Fruit fly (Drosophila melanogaster) whole organism, embryonic: ENCODE results near the gene dsd.

Experiments used
- CG10321 ChIP-seq: fragments of 200-800 bp; sonication (Bioruptor generic); IDR thresholded peaks from 2 replicates; pipeline ENCODE4 v1.3.6; 2022; ENCODE audit warnings: missing biosample characterization, missing genetic modification characterization
- CG10543 ChIP-seq: fragments of 200-800 bp; sonication (Bioruptor generic); optimal IDR thresholded peaks from 3 replicates; lab custom pipeline; 2017; ENCODE audit warnings: missing biosample characterization, mild to moderate bottlenecking, missing genetic modification characterization, moderate library complexity
- CG11093 ChIP-seq: fragments of 200-800 bp; sonication (Bioruptor generic); IDR thresholded peaks from 3 replicates; pipeline ENCODE4 v1.3.6; 2022; ENCODE audit warnings: missing biosample characterization, missing genetic modification characterization
- CG12769 ChIP-seq: fragments of 200-800 bp; sonication (Bioruptor generic); optimal IDR thresholded peaks from 2 replicates; lab custom pipeline; 2019; ENCODE audit warnings: missing biosample characterization, mild to moderate bottlenecking, missing genetic modification characterization, moderate library complexity
- CG14050 ChIP-seq: fragments of 200-800 bp; sonication (Bioruptor generic); IDR thresholded peaks from 3 replicates; pipeline ENCODE4 v1.3.6; 2022; ENCODE audit warnings: missing biosample characterization, missing genetic modification characterization
- CG15514 ChIP-seq: fragments of 200-800 bp; sonication (Bioruptor generic); optimal IDR thresholded peaks from 3 replicates; lab custom pipeline; 2017; ENCODE audit warnings: missing biosample characterization, missing genetic modification characterization, mild to moderate bottlenecking, moderate library complexity, missing genetic modification reagents
- CG17186 ChIP-seq: fragments of 200-800 bp; sonication (Bioruptor generic); optimal IDR thresholded peaks from 3 replicates; lab custom pipeline; 2017; ENCODE audit warnings: missing biosample characterization, missing genetic modification reagents, missing genetic modification characterization
- CG1832 ChIP-seq: fragments of 200-800 bp; sonication (Bioruptor generic); optimal IDR thresholded peaks from 2 replicates; lab custom pipeline; 2017; ENCODE audit warnings: missing biosample characterization, mild to moderate bottlenecking, missing genetic modification characterization, inconsistent platforms
- CG2120 ChIP-seq: fragments of 200-800 bp; sonication (Bioruptor generic); optimal IDR thresholded peaks from 3 replicates; lab custom pipeline; 2016; ENCODE audit warnings: missing biosample characterization, missing genetic modification characterization
- CG30431 ChIP-seq: fragments of 200-800 bp; sonication (Bioruptor generic); optimal IDR thresholded peaks from 2 replicates; lab custom pipeline; 2017; ENCODE audit warnings: missing biosample characterization, missing genetic modification characterization
- CG3163 ChIP-seq: fragments of 200-800 bp; sonication (Bioruptor generic); optimal IDR thresholded peaks from 3 replicates; lab custom pipeline; 2016; ENCODE audit warnings: missing biosample characterization, missing genetic modification characterization
- CG34376 ChIP-seq: fragments of 200-800 bp; sonication (Bioruptor generic); optimal IDR thresholded peaks from 2 replicates; lab custom pipeline; 2018; ENCODE audit warnings: missing biosample characterization, mild to moderate bottlenecking, missing genetic modification characterization
- CG6272 ChIP-seq: fragments of 200-800 bp; sonication (Bioruptor generic); IDR thresholded peaks from 2 replicates; pipeline ENCODE4 v1.3.6; 2022; ENCODE audit warnings: missing biosample characterization, missing genetic modification characterization
- CG6813 ChIP-seq: fragments of 200-800 bp; sonication (Bioruptor generic); optimal IDR thresholded peaks from 2 replicates; lab custom pipeline; 2017; ENCODE audit warnings: missing biosample characterization, missing genetic modification characterization, mild to moderate bottlenecking, moderate library complexity, missing genetic modification reagents
- CG7556 ChIP-seq: fragments of 200-800 bp; sonication (Bioruptor generic); optimal IDR thresholded peaks from 2 replicates; lab custom pipeline; 2017; ENCODE audit warnings: missing biosample characterization, mild to moderate bottlenecking, missing genetic modification characterization
- CG7963 ChIP-seq: fragments of 200-800 bp; sonication (Bioruptor generic); IDR thresholded peaks from 3 replicates; pipeline ENCODE4 v1.3.6; 2022; ENCODE audit warnings: missing biosample characterization, missing genetic modification characterization; ENCODE audit not compliant: partially characterized antibody
- CG7987 ChIP-seq: fragments of 200-800 bp; sonication (Bioruptor generic); optimal IDR thresholded peaks from 2 replicates; lab custom pipeline; 2018; ENCODE audit warnings: missing biosample characterization, mild to moderate bottlenecking, missing genetic modification characterization, moderate library complexity
- CG8281 ChIP-seq: fragments of 200-800 bp; sonication (Bioruptor generic); optimal IDR thresholded peaks from 2 replicates; lab custom pipeline; 2018; ENCODE audit warnings: missing biosample characterization, mild to moderate bottlenecking, missing genetic modification characterization, moderate library complexity
- CG8359 ChIP-seq: fragments of 200-800 bp; sonication (Bioruptor generic); optimal IDR thresholded peaks from 2 replicates; lab custom pipeline; 2017; ENCODE audit warnings: missing biosample characterization, mild to moderate bottlenecking, missing genetic modification characterization, borderline replicate concordance
- CG9932 ChIP-seq: fragments of 200-800 bp; sonication (Bioruptor generic); IDR thresholded peaks from 2 replicates; pipeline ENCODE4 v1.3.6; 2022; ENCODE audit warnings: missing biosample characterization, missing genetic modification characterization
- Camta ChIP-seq: fragments of 200-800 bp; sonication (Bioruptor generic); optimal IDR thresholded peaks from 2 replicates; lab custom pipeline; 2016; ENCODE audit warnings: missing biosample characterization, missing genetic modification characterization
- D ChIP-seq, 2 experiments: fragments of 200-800 bp in 1 of 2; fragments of >200 bp in 1 of 2; sonication (Bioruptor generic) in 1 of 2; optimal IDR thresholded peaks; 2 replicates in 1 of 2; 3 replicates in 1 of 2; lab custom pipeline; 2017; ENCODE audit warnings: mild to moderate bottlenecking in 1 of 2, missing biosample characterization in 1 of 2, missing genetic modification characterization in 1 of 2, missing genetic modification reagents in 1 of 2
- Dref ChIP-seq: fragments of 200-800 bp; sonication (Bioruptor generic); IDR thresholded peaks from 2 replicates; pipeline ENCODE4 v1.3.6; 2022; ENCODE audit warnings: missing biosample characterization, missing genetic modification characterization
- ERR ChIP-seq: fragments of 200-800 bp; sonication (Bioruptor generic); optimal IDR thresholded peaks from 2 replicates; lab custom pipeline; 2016; ENCODE audit warnings: missing biosample characterization, missing genetic modification characterization
- Ets65A ChIP-seq: fragments of 200-800 bp; sonication (Bioruptor generic); peaks from one replicate; lab custom pipeline; 2016; ENCODE audit warnings: missing biosample characterization, missing genetic modification characterization
- Gsc ChIP-seq: fragments of 200-800 bp; sonication (Bioruptor generic); IDR thresholded peaks from 2 replicates; pipeline ENCODE4 v1.3.6; 2022; ENCODE audit warnings: missing biosample characterization, missing genetic modification characterization
- MESR4 ChIP-seq: fragments of 200-800 bp; sonication (Bioruptor generic); optimal IDR thresholded peaks from 2 replicates; lab custom pipeline; 2018; ENCODE audit warnings: missing biosample characterization, mild to moderate bottlenecking, missing genetic modification characterization, moderate library complexity
- MTF-1 ChIP-seq: fragments of 200-800 bp; sonication (Bioruptor generic); optimal IDR thresholded peaks from 2 replicates; lab custom pipeline; 2018; ENCODE audit warnings: missing biosample characterization, mild to moderate bottlenecking, missing genetic modification characterization, borderline replicate concordance
- Nf-YA ChIP-seq: fragments of 200-800 bp; sonication (Bioruptor generic); IDR thresholded peaks from 2 replicates; pipeline ENCODE4 v1.3.6; 2022; ENCODE audit warnings: missing biosample characterization, missing genetic modification characterization
- Nf-YB ChIP-seq: fragments of 200-800 bp; sonication (Bioruptor generic); optimal IDR thresholded peaks from 3 replicates; lab custom pipeline; 2019; ENCODE audit warnings: missing biosample characterization, mild to moderate bottlenecking, missing genetic modification characterization, moderate library complexity
- NfI ChIP-seq: fragments of 200-800 bp; sonication (Bioruptor generic); optimal IDR thresholded peaks from 3 replicates; lab custom pipeline; 2018; ENCODE audit warnings: missing biosample characterization, mild to moderate bottlenecking, missing genetic modification characterization, moderate library complexity
- Oli ChIP-seq: fragments of 200-800 bp; sonication (Bioruptor generic); optimal IDR thresholded peaks from 2 replicates; lab custom pipeline; 2018; ENCODE audit warnings: missing biosample characterization, mild to moderate bottlenecking, missing genetic modification characterization, moderate library complexity
- Side ChIP-seq: fragments of 200-800 bp; sonication (Bioruptor generic); optimal IDR thresholded peaks from 2 replicates; lab custom pipeline; 2016; ENCODE audit warnings: missing biosample characterization, missing genetic modification characterization
- Sin3A ChIP-seq: fragments of >200 bp; optimal IDR thresholded peaks from 2 replicates; lab custom pipeline; 2018
- Sox102F ChIP-seq: fragments of 200-800 bp; sonication (Bioruptor generic); optimal IDR thresholded peaks from 2 replicates; lab custom pipeline; 2018; ENCODE audit warnings: missing biosample characterization, mild to moderate bottlenecking, missing genetic modification characterization, moderate library complexity
- Sry-δ ChIP-seq: fragments of 200-800 bp; sonication (Bioruptor generic); optimal IDR thresholded peaks from 2 replicates; lab custom pipeline; 2016; ENCODE audit warnings: missing biosample characterization, missing genetic modification characterization
- corto ChIP-seq: fragments of 200-800 bp; sonication (Bioruptor generic); optimal IDR thresholded peaks from 2 replicates; lab custom pipeline; 2016; ENCODE audit warnings: missing biosample characterization, mild to moderate bottlenecking, missing genetic modification characterization, moderate library complexity
- dysf ChIP-seq: fragments of 200-800 bp; sonication (Bioruptor generic); IDR thresholded peaks from 3 replicates; pipeline ENCODE4 v1.3.6; 2022; ENCODE audit warnings: missing biosample characterization, missing genetic modification characterization
- emc ChIP-seq: fragments of 200-800 bp; sonication (Bioruptor generic); optimal IDR thresholded peaks from 2 replicates; lab custom pipeline; 2016; ENCODE audit warnings: missing biosample characterization, missing genetic modification characterization
- ftz-f1 ChIP-seq: fragments of 200-800 bp; sonication (Bioruptor generic); optimal IDR thresholded peaks from 2 replicates; lab custom pipeline; 2016; ENCODE audit warnings: missing biosample characterization, missing genetic modification characterization
- hbn ChIP-seq: fragments of 200-800 bp; sonication (Bioruptor generic); IDR thresholded peaks from 2 replicates; pipeline ENCODE4 v1.3.6; 2022; ENCODE audit warnings: missing biosample characterization, missing genetic modification characterization; ENCODE audit not compliant: partially characterized antibody
- jigr1 ChIP-seq: fragments of 200-800 bp; sonication (Bioruptor generic); IDR thresholded peaks from 3 replicates; pipeline ENCODE4 v1.3.6; 2022; ENCODE audit warnings: missing biosample characterization, missing genetic modification characterization
- mld ChIP-seq: fragments of 200-800 bp; sonication (Bioruptor generic); IDR thresholded peaks from 3 replicates; pipeline ENCODE4 v1.3.6; 2022; ENCODE audit warnings: missing biosample characterization, missing genetic modification characterization; ENCODE audit not compliant: partially characterized antibody
- pum ChIP-seq: fragments of 200-800 bp; sonication (Bioruptor generic); optimal IDR thresholded peaks from 2 replicates; lab custom pipeline; 2016; ENCODE audit warnings: missing biosample characterization, missing genetic modification characterization
- repo ChIP-seq: fragments of 200-800 bp; sonication (Bioruptor generic); optimal IDR thresholded peaks from 2 replicates; lab custom pipeline; 2016; ENCODE audit warnings: missing biosample characterization, missing genetic modification characterization
- sd ChIP-seq: fragments of 200-800 bp; sonication (Bioruptor generic); optimal IDR thresholded peaks from 3 replicates; lab custom pipeline; 2018; ENCODE audit warnings: missing biosample characterization, mild to moderate bottlenecking, missing genetic modification characterization, moderate library complexity
- sens-2 ChIP-seq: fragments of 200-800 bp; sonication (Bioruptor generic); IDR thresholded peaks from 2 replicates; pipeline ENCODE4 v1.3.6; 2022; ENCODE audit warnings: missing biosample characterization, missing genetic modification characterization
- tup ChIP-seq: fragments of 200-800 bp; sonication (Bioruptor generic); optimal IDR thresholded peaks from 2 replicates; lab custom pipeline; 2016; ENCODE audit warnings: missing biosample characterization, mild to moderate bottlenecking, missing genetic modification characterization, moderate library complexity
- zf30C ChIP-seq: fragments of 200-800 bp; sonication (Bioruptor generic); optimal IDR thresholded peaks from 3 replicates; lab custom pipeline; 2018; ENCODE audit warnings: missing biosample characterization, mild to moderate bottlenecking, missing genetic modification characterization

Gene dsd

dm6 chr3R:27581263-27581868 is 25.8 kb downstream of the dsd start (continued):
- no peak for TF ChIP-seq tup
- TF ChIP-seq hbn (GFP tag; lab: Robert Waterston, UW): no peak
- no peak for TF ChIP-seq Gsc
- peak; percentile 74 for TF ChIP-seq CG2120 (GFP tag; lab: Kevin White, UChicago)
- 0 out of 3 replicates have a peak, but pooled peaks have one; percentile 30 for TF ChIP-seq CG11093
- TF ChIP-seq CG1832 (GFP tag; lab: Kevin White, UChicago): peak; percentile 79
- TF ChIP-seq Side (GFP tag; lab: Kevin White, UChicago): peak; percentile 46
- TF ChIP-seq sens-2: no peak
- TF ChIP-seq CG15514: peak; percentile 77
- no peak for TF ChIP-seq pum (GFP tag; lab: Kevin White, UChicago)
- TF ChIP-seq NfI (GFP tag; lab: Kevin White, UChicago): peak; percentile 63
- TF ChIP-seq mld (GFP tag; lab: Robert Waterston, UW): no peak
- 0 out of 2 replicates have a peak, but pooled peaks have one; percentile 25 for TF ChIP-seq CG6272 (GFP tag; lab: Robert Waterston, UW)
- peak; percentile 87 for TF ChIP-seq CG34376 (GFP tag; lab: Kevin White, UChicago)
- peak; percentile 61 for TF ChIP-seq Sry-δ (GFP tag; lab: Kevin White, UChicago)
- no peak for TF ChIP-seq CG7963 (GFP tag; lab: Robert Waterston, UW)
- no peak for TF ChIP-seq CG10321 (GFP tag; lab: Robert Waterston, UW)
- no peak for TF ChIP-seq ftz-f1 (GFP tag; lab: Kevin White, UChicago)
- TF ChIP-seq repo: no peak
- TF ChIP-seq CG7987 (GFP tag; lab: Kevin White, UChicago): peak; percentile 20
- no peak for TF ChIP-seq MESR4 (GFP tag; lab: Kevin White, UChicago)
- peak; percentile 53 for TF ChIP-seq Sin3A (lab: Kevin White, UChicago)
- peak; percentile 33 for TF ChIP-seq MTF-1 (GFP tag; lab: Kevin White, UChicago)
- peak; percentile 51 for TF ChIP-seq CG7556 (GFP tag; lab: Kevin White, UChicago)
- TF ChIP-seq D (optimal IDR thresholded peaks at IDR 0.05; lab: Kevin White, UChicago): peak; percentile 84
- peak; percentile 33 for TF ChIP-seq D (GFP tag; optimal IDR thresholded peaks at IDR 0.05; lab: Kevin White, UChicago)
- TF ChIP-seq Nf-YB: peak; percentile 20
- peak; percentile 77 for TF ChIP-seq CG12769 (tag; lab: Kevin White, UChicago)
- TF ChIP-seq jigr1: no peak
- peak; percentile 8 for TF ChIP-seq CG8359
- TF ChIP-seq emc (GFP tag; lab: Kevin White, UChicago): peak; percentile 16
- TF ChIP-seq CG14050 (GFP tag; lab: Robert Waterston, UW): no peak
- TF ChIP-seq CG3163: peak; percentile 45
- peak; percentile 71 for TF ChIP-seq CG6813 (GFP tag; lab: Kevin White, UChicago)
- TF ChIP-seq zf30C (GFP tag; lab: Kevin White, UChicago): peak; percentile 36
- peak; percentile 78 for TF ChIP-seq corto (GFP tag; lab: Kevin White, UChicago)
- peak; percentile 30 for TF ChIP-seq sd (tag; lab: Kevin White, UChicago)
- no peak for TF ChIP-seq Nf-YA (GFP tag; lab: Robert Waterston, UW)
- TF ChIP-seq Camta (GFP tag; lab: Kevin White, UChicago): peak; percentile 54
- no peak for TF ChIP-seq Dref (GFP tag; lab: Robert Waterston, UW)
- TF ChIP-seq Oli (tag; lab: Kevin White, UChicago): peak; percentile 44
- TF ChIP-seq Ets65A (GFP tag; lab: Kevin White, UChicago): peak; percentile 93
- peak; percentile 72 for TF ChIP-seq CG10543 (GFP tag; lab: Kevin White, UChicago)
- peak; percentile 64 for TF ChIP-seq CG17186 (GFP tag; lab: Kevin White, UChicago)
- TF ChIP-seq Sox102F (GFP tag; lab: Kevin White, UChicago): peak; percentile 54
- TF ChIP-seq CG8281 (tag; lab: Kevin White, UChicago): no peak
- TF ChIP-seq CG30431 (GFP tag; lab: Kevin White, UChicago): no peak
- no peak for TF ChIP-seq CG9932 (GFP tag; lab: Robert Waterston, UW)
- TF ChIP-seq ERR (GFP tag; lab: Kevin White, UChicago): peak; percentile 9
- no peak for TF ChIP-seq dysf (GFP tag; lab: Robert Waterston, UW)
